Fruit fly (Drosophila melanogaster): ENCODE measurements around the gene CG6813.
A peak's percentile ranks its signal among the peaks of the same experiment; 100 is the strongest.

Gene CG6813

dm6 chr3R:11650105-11651039 lies 23.9 kb upstream of the CG6813 start, which contains the start of the genes Csk and Elp1 (continued):
- TF ChIP-seq CG6813 (GFP tag; optimal IDR thresholded peaks at IDR 0.05) (no peak), Bgb (GFP tag; IDR thresholded peaks at IDR 0.05; ENCODE audit: partially characterized antibody) (peak; percentile 30; the same call in 1 of the 2 replicates), CG4730 (GFP tag; IDR thresholded peaks at IDR 0.05) (no peak), en (GFP tag; optimal IDR thresholded peaks at IDR 0.05) (no peak), br (optimal IDR thresholded peaks at IDR 0.05) (no peak), otp (GFP tag; IDR thresholded peaks at IDR 0.05) (no peak), zen (tag; optimal IDR thresholded peaks at IDR 0.05) (peak; percentile 19), Scr (GFP tag; IDR thresholded peaks at IDR 0.05; ENCODE audit: partially characterized antibody) (peak; percentile 36; the same call in 1 of the 2 replicates), vfl (GFP tag; optimal IDR thresholded peaks at IDR 0.05) (no peak), CG1792 (GFP tag; optimal IDR thresholded peaks at IDR 0.05) (peak; percentile 14), tgo (GFP tag; IDR thresholded peaks at IDR 0.05) (peak; percentile 50), pzg (GFP tag; optimal IDR thresholded peaks at IDR 0.05) (peak; percentile 81), scrt (GFP tag; optimal IDR thresholded peaks at IDR 0.05) (peak; percentile 26), Deaf1 (tag; optimal IDR thresholded peaks at IDR 0.05) (peak; percentile 16), CG15073 (GFP tag; optimal IDR thresholded peaks at IDR 0.05) (no peak), CG33213 (GFP tag; optimal IDR thresholded peaks at IDR 0.05) (peak; percentile 40), Dref (GFP tag; IDR thresholded peaks at IDR 0.05) (peak; percentile 30; the same call in 1 of the 2 replicates), CG12155 (GFP tag; optimal IDR thresholded peaks at IDR 0.05) (peak; percentile 57), Hr51 (GFP tag; optimal IDR thresholded peaks at IDR 0.05) (peak; percentile 40 to 51), Asciz (GFP tag; optimal IDR thresholded peaks at IDR 0.05) (no peak), CG14441 (GFP tag; IDR thresholded peaks at IDR 0.05) (peak; percentile 44; the same call in 1 of the 2 replicates), CG14050 (GFP tag; IDR thresholded peaks at IDR 0.05) (no peak), jigr1 (GFP tag; IDR thresholded peaks at IDR 0.05) (peak; percentile 24; the same call in 1 of the 3 replicates), mirr (GFP tag; optimal IDR thresholded peaks at IDR 0.05) (peak; percentile 27), Dfd (GFP tag; optimal IDR thresholded peaks at IDR 0.05) (no peak), CG14860 (GFP tag; IDR thresholded peaks at IDR 0.05; ENCODE audit: partially characterized antibody) (no peak), CG6854 (GFP tag; optimal IDR thresholded peaks at IDR 0.05) (no peak), lbe (GFP tag; optimal IDR thresholded peaks at IDR 0.05) (peak; percentile 12), Optix (GFP tag; IDR thresholded peaks at IDR 0.05) (no peak), gsb (GFP tag; IDR thresholded peaks at IDR 0.05) (no peak), CG9437 (GFP tag; optimal IDR thresholded peaks at IDR 0.05) (peak; percentile 48), CG30020 (tag; optimal IDR thresholded peaks at IDR 0.05) (peak; percentile 73), CG2199 (GFP tag; IDR thresholded peaks at IDR 0.05) (no peak), wor (GFP tag; IDR thresholded peaks at IDR 0.05) (no peak), CG11696 (GFP tag; IDR thresholded peaks at IDR 0.05) (no peak), gem (tag; optimal IDR thresholded peaks at IDR 0.05) (peak; percentile 74), knrl (GFP tag; IDR thresholded peaks at IDR 0.05; ENCODE audit: partially characterized antibody) (peak; percentile 23; the same call in 1 of the 3 replicates), gro (GFP tag; optimal IDR thresholded peaks at IDR 0.05) (peak; percentile 48), dmrt99B (tag; optimal IDR thresholded peaks at IDR 0.05) (peak; percentile 42), CG17385 (GFP tag; optimal IDR thresholded peaks at IDR 0.05) (peak; percentile 45), org-1 (GFP tag; optimal IDR thresholded peaks at IDR 0.05) (no peak), Med (GFP tag) (peak; percentile 91), danr (GFP tag; IDR thresholded peaks at IDR 0.05) (no peak), CG4707 (GFP tag; optimal IDR thresholded peaks at IDR 0.05) (no peak), wdn (GFP tag; IDR thresholded peaks at IDR 0.05) (no peak), CG7745 (tag; optimal IDR thresholded peaks at IDR 0.05) (no peak), slbo (GFP tag; IDR thresholded peaks at IDR 0.05) (peak; percentile 78), CG6272 (GFP tag; IDR thresholded peaks at IDR 0.05) (peak; percentile 33; the same call in 1 of the 2 replicates), Sry-β (GFP tag; optimal IDR thresholded peaks at IDR 0.05) (peak; percentile 95)

All from whole organism, embryonic.